Fruit fly (Drosophila melanogaster): ENCODE measurements around the gene CG2444.

DNA sequence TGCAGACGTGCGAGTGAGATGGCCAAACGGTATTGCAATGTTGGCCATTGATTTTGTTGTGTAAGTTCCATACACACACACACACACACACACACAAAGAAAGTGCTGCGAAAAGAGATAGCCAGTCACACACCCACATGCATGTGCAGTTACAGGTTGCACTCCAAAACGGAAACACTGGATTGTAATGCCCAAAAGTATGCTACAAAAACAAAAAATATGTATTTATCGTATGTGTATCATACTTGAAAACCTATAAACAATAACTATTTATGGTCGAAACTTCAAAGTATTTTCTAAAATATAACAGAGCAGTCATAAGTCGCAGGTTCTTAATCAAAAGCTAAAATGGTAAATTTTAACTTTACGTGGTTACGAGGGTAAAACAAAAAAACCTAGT lies 24.9 kb upstream of the CG2444 start:
- TF ChIP-seq CG15336 (GFP tag; IDR thresholded peaks at IDR 0.05) = 0 out of 2 replicates have a peak, but pooled peaks have one; percentile 22
- TF ChIP-seq Gug (GFP tag; IDR thresholded peaks at IDR 0.05) = no peak
- no peak for TF ChIP-seq CG6808 (GFP tag; optimal IDR thresholded peaks at IDR 0.05)
- peak; percentile 20 for TF ChIP-seq esn (GFP tag; optimal IDR thresholded peaks at IDR 0.05)
- TF ChIP-seq Lpt (GFP tag; optimal IDR thresholded peaks at IDR 0.05) = no peak
- TF ChIP-seq eg (GFP tag; IDR thresholded peaks at IDR 0.05) = no peak
- TF ChIP-seq CG6792 (GFP tag; optimal IDR thresholded peaks at IDR 0.05) = no peak
- no peak for TF ChIP-seq Eip93F (GFP tag; optimal IDR thresholded peaks at IDR 0.05)
- TF ChIP-seq CG34406 (GFP tag; optimal IDR thresholded peaks at IDR 0.05) = no peak
- TF ChIP-seq CG3032 (tag; optimal IDR thresholded peaks at IDR 0.05) = no peak
